Fruit fly (Drosophila melanogaster) S2 (cell line): ENCODE measurements around the gene Cat.

Experiments used
- CG8478 ChIP-seq: fragments of >200 bp; optimal IDR thresholded peaks from 2 replicates; lab custom pipeline; 2018
- CTCF ChIP-seq, 2 experiments: fragments of >200 bp; optimal IDR thresholded peaks; 2 replicates each; lab custom pipeline; 2018

dm6 chr3L:18801194-18801695 is 21.2 kb upstream of the Cat start, which contains the start of gene ftz-f1:
- no peak for TF ChIP-seq CG8478 (lab: Kevin White, UChicago)
- TF ChIP-seq CTCF (optimal IDR thresholded peaks at IDR 0.05; lab: Kevin White, UChicago) = peak; percentile 83 to 84
